Worm (Caenorhabditis elegans): ENCODE results near the gene srg-28.

DNA sequence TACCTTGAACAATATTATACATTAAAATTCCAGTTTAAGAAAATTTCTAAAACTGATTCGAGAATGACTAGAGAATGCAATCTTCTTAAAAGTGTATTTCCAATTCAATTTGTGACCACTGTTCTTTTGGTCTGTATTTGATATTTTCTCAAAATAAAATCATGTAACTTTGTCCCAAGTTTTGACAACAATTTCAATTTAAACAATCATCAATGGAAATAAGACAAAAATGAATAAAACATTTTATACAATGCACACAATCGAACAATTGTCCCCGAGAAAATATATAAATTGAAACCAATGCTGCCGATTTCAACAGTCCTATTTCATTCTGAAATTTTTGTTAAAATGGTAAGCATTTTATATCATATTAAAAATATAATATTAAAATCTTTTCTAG lies 23.1 kb upstream of the srg-28 start, which contains the start of gene C10G8.4:
- no peak for TF ChIP-seq nhr-11 (tag; optimal IDR thresholded peaks at IDR 0.05)
- no peak for TF ChIP-seq R02D3.7 (tag; optimal IDR thresholded peaks at IDR 0.05)
- no peak for TF ChIP-seq T20F7.1 (GFP tag; optimal IDR thresholded peaks at IDR 0.05)
- no peak for TF ChIP-seq aha-1 (tag)
- TF ChIP-seq daf-12 (tag; optimal IDR thresholded peaks at IDR 0.05) = no peak
- TF ChIP-seq snpc-1.2 (GFP tag; IDR thresholded peaks at IDR 0.05) = no peak
- TF ChIP-seq dpl-1 (GFP tag; optimal IDR thresholded peaks at IDR 0.05) = no peak

Data from whole organism, L4 larva.